Worm (Caenorhabditis elegans): ENCODE data around the gene brf-1.

- TF ChIP-seq nhr-28 (tag; optimal IDR thresholded peaks at IDR 0.05) = no peak
- no peak for TF ChIP-seq snpc-4 (tag; optimal IDR thresholded peaks at IDR 0.05)
Observed at ce11 chrII:7287140-7287539, 18.5 kb upstream of the brf-1 start.
